Fruit fly (Drosophila melanogaster): ENCODE data around the gene Dysb.

The Dysb gene

DNA sequence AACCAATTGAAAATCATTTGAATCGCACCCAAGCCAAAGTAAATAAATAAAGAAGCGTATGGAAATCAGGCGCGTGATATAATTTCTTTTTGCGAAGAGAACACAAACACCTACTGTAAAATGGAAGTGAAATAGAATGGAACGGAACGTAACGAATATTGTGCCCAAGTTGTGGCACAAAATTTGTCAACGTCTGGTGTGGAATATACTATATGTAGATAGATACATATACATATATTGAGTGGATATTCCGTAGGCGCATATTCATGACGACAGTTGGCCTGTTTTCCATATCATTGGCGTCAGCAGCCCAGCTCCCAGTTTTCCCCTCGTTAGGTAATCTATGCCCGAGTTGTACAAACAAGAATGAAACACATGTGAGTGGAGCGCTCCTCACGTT lies 35.4 kb upstream of the Dysb start:
- TF ChIP-seq CG1620 (GFP tag; optimal IDR thresholded peaks at IDR 0.05), result no peak
- TF ChIP-seq CG14711 (tag; optimal IDR thresholded peaks at IDR 0.05), result no peak
- peak; percentile 45 for TF ChIP-seq cic (GFP tag; optimal IDR thresholded peaks at IDR 0.05)
- TF ChIP-seq kay (GFP tag; ENCODE audit: borderline replicate concordance), result peak; percentile 72
- peak; percentile 48 for TF ChIP-seq CG12768 (GFP tag; optimal IDR thresholded peaks at IDR 0.05)

- TF ChIP-seq Mnt (GFP tag; optimal IDR thresholded peaks at IDR 0.05), result no peak
- no peak for TF ChIP-seq tj (GFP tag; optimal IDR thresholded peaks at IDR 0.05)
- TF ChIP-seq kay (GFP tag; ENCODE audit: borderline replicate concordance), result no peak
- TF ChIP-seq bab1 (GFP tag; optimal IDR thresholded peaks at IDR 0.05), result no peak
- TF ChIP-seq CG14711 (tag; optimal IDR thresholded peaks at IDR 0.05), result no peak
- TF ChIP-seq pad (GFP tag; optimal IDR thresholded peaks at IDR 0.05), result no peak
- TF ChIP-seq toe (GFP tag; optimal IDR thresholded peaks at IDR 0.05), result no peak
- TF ChIP-seq CG7101 (tag; optimal IDR thresholded peaks at IDR 0.05), result no peak
- no peak for TF ChIP-seq CG7045 (GFP tag; optimal IDR thresholded peaks at IDR 0.05)
- no peak for TF ChIP-seq Clk (GFP tag; optimal IDR thresholded peaks at IDR 0.05)
- no peak for TF ChIP-seq CG12768 (GFP tag; optimal IDR thresholded peaks at IDR 0.05)
- TF ChIP-seq CG1620 (GFP tag; optimal IDR thresholded peaks at IDR 0.05), result no peak
These were observed 34.9 kb upstream of the Dysb start for dm6 chr3L:18832708-18833107.

dm6 chr3L:18833234-18833633 lies 34.3 kb upstream of the Dysb start:
- peak; percentile 74 for TF ChIP-seq tj (GFP tag; optimal IDR thresholded peaks at IDR 0.05)
- no peak for TF ChIP-seq CG14711 (tag; optimal IDR thresholded peaks at IDR 0.05)
- peak; percentile 4 for TF ChIP-seq CG7101 (tag; optimal IDR thresholded peaks at IDR 0.05)
- TF ChIP-seq Mnt (GFP tag; optimal IDR thresholded peaks at IDR 0.05), result no peak
- TF ChIP-seq bab1 (GFP tag; optimal IDR thresholded peaks at IDR 0.05), result no peak
- no peak for TF ChIP-seq CG12768 (GFP tag; optimal IDR thresholded peaks at IDR 0.05)
- TF ChIP-seq Clk (GFP tag; optimal IDR thresholded peaks at IDR 0.05), result no peak
- no peak for TF ChIP-seq CG1620 (GFP tag; optimal IDR thresholded peaks at IDR 0.05)

- TF ChIP-seq bab1 (GFP tag; optimal IDR thresholded peaks at IDR 0.05), result no peak
- TF ChIP-seq Crg-1 (GFP tag; optimal IDR thresholded peaks at IDR 0.05), result no peak
- TF ChIP-seq cic (GFP tag; optimal IDR thresholded peaks at IDR 0.05), result no peak
- no peak for TF ChIP-seq CG5204 (GFP tag; optimal IDR thresholded peaks at IDR 0.05)
- no peak for TF ChIP-seq CG7045 (GFP tag; optimal IDR thresholded peaks at IDR 0.05)
- TF ChIP-seq Hr96 (GFP tag; optimal IDR thresholded peaks at IDR 0.05), result no peak
- TF ChIP-seq pad (GFP tag; optimal IDR thresholded peaks at IDR 0.05), result no peak
- no peak for TF ChIP-seq kay (GFP tag; ENCODE audit: borderline replicate concordance)
- no peak for TF ChIP-seq CG12768 (GFP tag; optimal IDR thresholded peaks at IDR 0.05)
- TF ChIP-seq ovo (GFP tag; optimal IDR thresholded peaks at IDR 0.05), result no peak
- TF ChIP-seq Mnt (GFP tag; optimal IDR thresholded peaks at IDR 0.05), result no peak
- TF ChIP-seq CG14711 (tag; optimal IDR thresholded peaks at IDR 0.05), result no peak
These were observed 32.6 kb upstream of the Dysb start for dm6 chr3L:18834924-18835323.

DNA sequence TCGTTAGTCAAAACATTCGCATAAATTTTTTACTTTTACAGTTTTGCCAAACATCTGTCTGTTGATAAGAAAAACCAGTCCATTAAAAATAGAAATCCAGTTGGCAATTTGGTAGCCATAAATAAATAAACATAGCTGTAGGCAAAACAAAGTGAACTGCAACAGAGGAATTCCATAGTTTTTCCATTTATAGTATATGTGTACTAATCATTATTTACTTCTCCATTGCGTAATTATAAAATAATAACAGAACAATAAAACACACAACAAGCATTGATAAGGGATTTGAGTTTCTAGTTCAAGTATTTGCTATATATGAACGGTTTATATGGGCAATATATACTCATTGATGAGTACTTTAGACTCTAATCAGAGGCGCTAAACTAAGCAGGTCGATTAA lies 30.9 kb upstream of the Dysb start:
- TF ChIP-seq CG12768 (GFP tag; optimal IDR thresholded peaks at IDR 0.05), result peak; percentile 35
- TF ChIP-seq Mnt (GFP tag; optimal IDR thresholded peaks at IDR 0.05), result no peak
- peak; percentile 44 for TF ChIP-seq CG33017 (tag; optimal IDR thresholded peaks at IDR 0.05)
- peak; percentile 70 for TF ChIP-seq cic (GFP tag; optimal IDR thresholded peaks at IDR 0.05)

DNA sequence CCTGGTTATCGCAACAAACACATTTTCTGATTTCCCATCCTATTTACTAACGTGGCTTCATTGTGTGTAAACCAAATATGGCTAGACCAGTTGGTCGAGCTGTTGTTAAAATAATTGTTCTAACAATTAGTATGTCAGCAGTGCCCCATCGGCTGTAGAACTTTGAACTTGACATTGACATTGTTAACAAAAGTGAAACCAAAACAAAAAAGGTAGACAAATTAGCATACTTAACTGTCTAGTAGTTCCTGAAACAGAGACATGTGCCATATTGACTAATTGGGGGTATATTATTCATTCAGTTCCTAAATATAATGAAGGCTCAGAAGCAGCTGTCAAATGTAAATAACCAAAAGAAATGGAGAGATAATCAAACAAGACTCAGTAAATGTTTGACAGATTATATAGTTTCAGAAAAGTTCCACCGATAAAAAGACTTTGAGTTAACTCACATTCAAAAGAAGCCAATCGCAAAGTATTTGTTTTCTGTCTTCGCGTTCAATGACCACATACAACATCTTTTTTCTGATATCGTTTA lies 29.8 kb upstream of the Dysb start:
- TF ChIP-seq Hr96 (GFP tag; optimal IDR thresholded peaks at IDR 0.05), result no peak
- TF ChIP-seq ovo (GFP tag; optimal IDR thresholded peaks at IDR 0.05), result peak; percentile 31
- TF ChIP-seq CG12768 (GFP tag; optimal IDR thresholded peaks at IDR 0.05), result no peak
- TF ChIP-seq Crg-1 (GFP tag; optimal IDR thresholded peaks at IDR 0.05), result no peak
- TF ChIP-seq toe (GFP tag; optimal IDR thresholded peaks at IDR 0.05), result no peak
- TF ChIP-seq CG1620 (GFP tag; optimal IDR thresholded peaks at IDR 0.05), result peak; percentile 26
- TF ChIP-seq kay (GFP tag; ENCODE audit: borderline replicate concordance), result peak; percentile 58

dm6 chr3L:18839996-18840369 lies 27.6 kb upstream of the Dysb start:
- no peak for TF ChIP-seq Clk (GFP tag; optimal IDR thresholded peaks at IDR 0.05)
- TF ChIP-seq pad (GFP tag; optimal IDR thresholded peaks at IDR 0.05), result peak; percentile 39

- peak; percentile 69 for TF ChIP-seq CG12768 (GFP tag; optimal IDR thresholded peaks at IDR 0.05)
- peak; percentile 4 for TF ChIP-seq ovo (GFP tag; optimal IDR thresholded peaks at IDR 0.05)
- TF ChIP-seq pad (GFP tag; optimal IDR thresholded peaks at IDR 0.05), result no peak
- TF ChIP-seq bab1 (GFP tag; optimal IDR thresholded peaks at IDR 0.05), result peak; percentile 51
- peak; percentile 74 for TF ChIP-seq cic (GFP tag; optimal IDR thresholded peaks at IDR 0.05)
- no peak for TF ChIP-seq cnc (optimal IDR thresholded peaks at IDR 0.05)
- peak; percentile 30 for TF ChIP-seq Crg-1 (GFP tag; optimal IDR thresholded peaks at IDR 0.05)
- no peak for TF ChIP-seq CG14711 (tag; optimal IDR thresholded peaks at IDR 0.05)
- peak; percentile 23 for TF ChIP-seq CG11617 (GFP tag; optimal IDR thresholded peaks at IDR 0.05)
- TF ChIP-seq CG5204 (GFP tag; optimal IDR thresholded peaks at IDR 0.05), result peak; percentile 6
- peak; percentile 86 for TF ChIP-seq Mnt (GFP tag; optimal IDR thresholded peaks at IDR 0.05)
- TF ChIP-seq CG33017 (tag; optimal IDR thresholded peaks at IDR 0.05), result peak; percentile 21
- peak; percentile 48 for TF ChIP-seq CG1620 (GFP tag; optimal IDR thresholded peaks at IDR 0.05)
- TF ChIP-seq tj (GFP tag; optimal IDR thresholded peaks at IDR 0.05), result peak; percentile 41
These were observed 27.1 kb upstream of the Dysb start for dm6 chr3L:18840370-18841007.

All from whole organism, adult.